Worm (Caenorhabditis elegans) whole organism, L3 larva: Measurements from ENCODE around the gene mtx-2.

Experiments used
- R02D3.7 ChIP-seq: fragments of 150-350 bp; optimal IDR thresholded peaks from 2 replicates; lab custom pipeline; 2014; ENCODE audit warnings: missing biosample characterization, missing genetic modification characterization
- ZK546.5 ChIP-seq: sonication (generic microtip); optimal IDR thresholded peaks from 2 replicates; lab custom pipeline; 2017; ENCODE audit warnings: missing biosample characterization, missing genetic modification characterization
- aly-2 ChIP-seq: fragments of 150-350 bp; optimal IDR thresholded peaks from 2 replicates; lab custom pipeline; 2014; ENCODE audit warnings: missing biosample characterization, missing genetic modification characterization
- ama-1 ChIP-seq: fragments of 150-350 bp; optimal IDR thresholded peaks from 2 replicates; lab custom pipeline; 2018
- ceh-28 ChIP-seq: fragments of 150-350 bp; optimal IDR thresholded peaks from 2 replicates; lab custom pipeline; 2014; ENCODE audit warnings: missing biosample characterization, missing genetic modification reagents, missing genetic modification characterization
- ceh-9 ChIP-seq: sonication (generic microtip); optimal IDR thresholded peaks from 2 replicates; lab custom pipeline; 2018; ENCODE audit warnings: missing biosample characterization, missing genetic modification characterization
- daf-12 ChIP-seq: fragments of 150-350 bp; optimal IDR thresholded peaks from 2 replicates; lab custom pipeline; 2014; ENCODE audit warnings: missing biosample characterization, missing genetic modification reagents, missing genetic modification characterization
- egl-5 ChIP-seq: fragments of 150-350 bp; optimal IDR thresholded peaks from 2 replicates; lab custom pipeline; 2017; ENCODE audit warnings: missing biosample characterization, missing genetic modification reagents, missing genetic modification characterization, inconsistent platforms
- elt-1 ChIP-seq: fragments of 150-350 bp; optimal IDR thresholded peaks from 2 replicates; lab custom pipeline; 2014; ENCODE audit warnings: missing biosample characterization, missing genetic modification characterization
- elt-2 ChIP-seq: sonication (generic microtip); optimal IDR thresholded peaks from 2 replicates; lab custom pipeline; 2016; ENCODE audit warnings: missing genetic modification reagents, mild to moderate bottlenecking, missing genetic modification characterization, missing compliant biosample characterization
- elt-3 ChIP-seq, 3 experiments: fragments of 150-350 bp in 1 of 3; sonication (generic microtip) in 2 of 3; optimal IDR thresholded peaks; 2 replicates in 2 of 3; 4 replicates in 1 of 3; lab custom pipeline; 2014 to 2017; ENCODE audit warnings: missing biosample characterization in 3 of 3, missing genetic modification characterization in 3 of 3
- eor-1 ChIP-seq, 2 experiments: fragments of 150-350 bp; optimal IDR thresholded peaks; 2 replicates each; lab custom pipeline; 2014 to 2018; ENCODE audit warnings: missing biosample characterization in 2 of 2, missing genetic modification characterization in 2 of 2
- fkh-10 ChIP-seq: sonication (generic microtip); optimal IDR thresholded peaks from 2 replicates; lab custom pipeline; 2017; ENCODE audit warnings: missing biosample characterization, missing genetic modification reagents, missing genetic modification characterization
- fkh-2 ChIP-seq: fragments of 150-350 bp; optimal IDR thresholded peaks from 2 replicates; lab custom pipeline; 2014; ENCODE audit warnings: missing biosample characterization, missing genetic modification reagents, missing genetic modification characterization
- fos-1 ChIP-seq: fragments of 150-350 bp; optimal IDR thresholded peaks from 2 replicates; lab custom pipeline; 2014; ENCODE audit warnings: missing biosample characterization, missing genetic modification characterization
- hmg-11 ChIP-seq: sonication (generic microtip); optimal IDR thresholded peaks from 2 replicates; lab custom pipeline; 2016; ENCODE audit warnings: missing genetic modification characterization, missing compliant biosample characterization
- jun-1 ChIP-seq: fragments of 150-350 bp; optimal IDR thresholded peaks from 2 replicates; lab custom pipeline; 2014; ENCODE audit warnings: missing biosample characterization, missing genetic modification reagents, missing genetic modification characterization
- lin-15B ChIP-seq: fragments of 150-350 bp; optimal IDR thresholded peaks from 2 replicates; lab custom pipeline; 2014; ENCODE audit warnings: missing biosample characterization, missing genetic modification characterization
- lin-39 ChIP-seq: fragments of 150-350 bp; optimal IDR thresholded peaks from 2 replicates; lab custom pipeline; 2018; ENCODE audit warnings: missing biosample characterization, missing genetic modification reagents, missing genetic modification characterization
- mdl-1 ChIP-seq: fragments of 150-350 bp; optimal IDR thresholded peaks from 2 replicates; lab custom pipeline; 2014; ENCODE audit warnings: missing biosample characterization, missing genetic modification characterization
- mml-1 ChIP-seq: fragments of 150-350 bp; sonication (generic microtip); optimal IDR thresholded peaks from 3 replicates; lab custom pipeline; 2014; ENCODE audit warnings: missing biosample characterization, missing genetic modification characterization
- nfya-1 ChIP-seq: sonication (generic microtip); optimal IDR thresholded peaks from 2 replicates; lab custom pipeline; 2017; ENCODE audit warnings: missing genetic modification characterization, mild to moderate bottlenecking, missing compliant biosample characterization, antibody characterized with exemption, moderate library complexity; ENCODE audit not compliant: insufficient read depth
- nhr-11 ChIP-seq: fragments of 150-350 bp; optimal IDR thresholded peaks from 2 replicates; lab custom pipeline; 2014; ENCODE audit warnings: missing biosample characterization, missing genetic modification characterization
- nhr-12 ChIP-seq: fragments of 150-350 bp; optimal IDR thresholded peaks from 2 replicates; lab custom pipeline; 2014; ENCODE audit warnings: missing biosample characterization, missing genetic modification characterization
- nhr-23 ChIP-seq: fragments of 150-350 bp; optimal IDR thresholded peaks from 2 replicates; lab custom pipeline; 2014; ENCODE audit warnings: missing biosample characterization, missing genetic modification reagents, missing genetic modification characterization
- nhr-237 ChIP-seq: fragments of 150-350 bp; optimal IDR thresholded peaks from 2 replicates; lab custom pipeline; 2014; ENCODE audit warnings: missing biosample characterization, missing genetic modification characterization
- nhr-25 ChIP-seq: sonication (generic microtip); optimal IDR thresholded peaks from 2 replicates; lab custom pipeline; 2017; ENCODE audit warnings: missing biosample characterization, missing genetic modification characterization
- nhr-28 ChIP-seq: fragments of 150-350 bp; optimal IDR thresholded peaks from 2 replicates; lab custom pipeline; 2014; ENCODE audit warnings: missing biosample characterization, missing genetic modification characterization
- nhr-43 ChIP-seq: sonication (generic microtip); optimal IDR thresholded peaks from 2 replicates; lab custom pipeline; 2016; ENCODE audit warnings: mild to moderate bottlenecking, missing genetic modification characterization, missing compliant biosample characterization; ENCODE audit not compliant: poor library complexity, severe bottlenecking
- nhr-67 ChIP-seq: fragments of 150-350 bp; optimal IDR thresholded peaks from 2 replicates; lab custom pipeline; 2014; ENCODE audit warnings: missing biosample characterization, missing genetic modification characterization
- nhr-77 ChIP-seq: fragments of 150-350 bp; optimal IDR thresholded peaks from 2 replicates; lab custom pipeline; 2014; ENCODE audit warnings: missing biosample characterization, missing genetic modification characterization
- pha-4 ChIP-seq: fragments of 150-350 bp; optimal IDR thresholded peaks from 2 replicates; lab custom pipeline; 2014; ENCODE audit warnings: missing biosample characterization, missing genetic modification reagents, missing genetic modification characterization
- pqm-1 ChIP-seq: fragments of 150-350 bp; optimal IDR thresholded peaks from 2 replicates; lab custom pipeline; 2017; ENCODE audit warnings: missing biosample characterization, missing genetic modification characterization, inconsistent platforms
- sea-2 ChIP-seq: fragments of 150-350 bp; sonication (generic microtip); optimal IDR thresholded peaks from 4 replicates; lab custom pipeline; 2014; ENCODE audit warnings: missing biosample characterization, missing genetic modification reagents, missing genetic modification characterization
- skn-1 ChIP-seq: fragments of 150-350 bp; optimal IDR thresholded peaks from 2 replicates; lab custom pipeline; 2014; ENCODE audit warnings: missing biosample characterization, missing genetic modification characterization
- snpc-4 ChIP-seq: fragments of 150-350 bp; optimal IDR thresholded peaks from 2 replicates; lab custom pipeline; 2014; ENCODE audit warnings: missing biosample characterization, missing genetic modification characterization
- tbx-2 ChIP-seq: sonication (generic microtip); optimal IDR thresholded peaks from 2 replicates; lab custom pipeline; 2016; ENCODE audit warnings: mild to moderate bottlenecking, missing genetic modification characterization, missing compliant biosample characterization
- unc-39 ChIP-seq: sonication (generic microtip); optimal IDR thresholded peaks from 4 replicates; lab custom pipeline; 2017; ENCODE audit warnings: missing biosample characterization, missing genetic modification characterization
- unc-62 ChIP-seq: fragments of 150-350 bp; sonication (generic microtip); optimal IDR thresholded peaks from 4 replicates; lab custom pipeline; 2014; ENCODE audit warnings: missing biosample characterization, missing genetic modification reagents, missing genetic modification characterization
- zag-1 ChIP-seq: fragments of 150-350 bp; optimal IDR thresholded peaks from 2 replicates; lab custom pipeline; 2014; ENCODE audit warnings: missing biosample characterization, missing genetic modification characterization
- ztf-11 ChIP-seq: fragments of 150-350 bp; optimal IDR thresholded peaks from 2 replicates; lab custom pipeline; 2014; ENCODE audit warnings: missing biosample characterization, missing genetic modification characterization
- ztf-4 ChIP-seq: fragments of 150-350 bp; optimal IDR thresholded peaks from 2 replicates; lab custom pipeline; 2014; ENCODE audit warnings: missing biosample characterization, missing genetic modification characterization

mtx-2 gene

ce11 chrIII:7767415-7767814, 4.0 kb upstream of the mtx-2 start, which contains the start of gene ZK686.5:
Gene ZK686.5 (minus strand): TSS chrIII:7767515.
- TF ChIP-seq sea-2 (GFP tag; lab: Kevin White, UChicago) (no peak), elt-2 (no peak), ztf-11 (no peak), lin-15B (no peak), snpc-4 (tag; lab: Kevin White, UChicago) (no peak), nhr-77 (tag; lab: Kevin White, UChicago) (no peak), tbx-2 (tag; lab: Kevin White, UChicago) (no peak)

DNA sequence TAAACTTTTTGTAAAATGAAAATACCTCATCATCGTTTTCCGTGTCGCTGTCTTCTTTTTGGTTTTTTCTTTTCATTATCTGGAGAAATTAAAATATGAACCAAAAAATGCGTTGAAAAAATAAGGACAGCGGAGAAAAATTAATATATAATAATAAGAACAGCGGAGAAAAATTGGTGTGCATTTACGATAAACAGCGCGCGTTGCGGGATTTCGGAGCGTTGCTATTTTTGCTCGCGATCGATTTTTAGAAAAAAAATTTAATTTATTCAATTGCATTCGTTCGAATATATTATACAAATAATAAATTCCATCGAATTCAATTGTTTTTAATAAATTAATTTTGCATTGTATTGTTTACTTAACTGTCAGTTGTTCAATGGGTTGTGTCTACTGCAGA, 2.6 kb upstream of the mtx-2 start, which contains the start of gene ZK686.2:
ZK686.2 (minus strand) TSS at position 79 of the 400 bp plus-strand sequence.
- TF ChIP-seq nhr-11 (tag; lab: Kevin White, UChicago), result no peak
- no peak for TF ChIP-seq ama-1 (lab: Kevin White, UChicago)
- TF ChIP-seq aly-2 (tag; lab: Kevin White, UChicago), result no peak
- TF ChIP-seq R02D3.7 (tag; lab: Kevin White, UChicago), result peak; percentile 93
- no peak for TF ChIP-seq fos-1 (tag; lab: Kevin White, UChicago)
- no peak for TF ChIP-seq eor-1 (tag; optimal IDR thresholded peaks at IDR 0.05; lab: Kevin White, UChicago)
- TF ChIP-seq jun-1 (tag; lab: Kevin White, UChicago), result no peak
- TF ChIP-seq mdl-1 (tag; lab: Kevin White, UChicago), result no peak
- no peak for TF ChIP-seq ZK546.5 (tag; lab: Kevin White, UChicago)
- no peak for TF ChIP-seq skn-1 (tag; lab: Kevin White, UChicago)
- TF ChIP-seq unc-39 (tag; lab: Kevin White, UChicago), result no peak
- no peak for TF ChIP-seq nhr-12 (tag; lab: Kevin White, UChicago)
- TF ChIP-seq ztf-4 (tag; lab: Kevin White, UChicago), result no peak
- TF ChIP-seq fkh-2 (tag; lab: Kevin White, UChicago), result no peak
- TF ChIP-seq nhr-67 (tag; lab: Kevin White, UChicago), result no peak
- peak; percentile 58 for TF ChIP-seq nfya-1
- TF ChIP-seq elt-1 (tag; lab: Kevin White, UChicago), result no peak
- no peak for TF ChIP-seq hmg-11
- no peak for TF ChIP-seq elt-2
- TF ChIP-seq tbx-2 (tag; lab: Kevin White, UChicago), result no peak
- TF ChIP-seq nhr-28 (tag; lab: Kevin White, UChicago), result no peak
- TF ChIP-seq ceh-28 (tag; lab: Kevin White, UChicago), result peak; percentile 55
- no peak for TF ChIP-seq sea-2 (GFP tag; lab: Kevin White, UChicago)
- no peak for TF ChIP-seq elt-3 (tag; optimal IDR thresholded peaks at IDR 0.05; lab: Kevin White, UChicago)
- TF ChIP-seq ceh-9 (tag; lab: Kevin White, UChicago), result no peak
- TF ChIP-seq pqm-1 (tag; lab: Kevin White, UChicago), result no peak
- no peak for TF ChIP-seq daf-12 (tag; lab: Kevin White, UChicago)
- no peak for TF ChIP-seq snpc-4 (tag; lab: Kevin White, UChicago)
- TF ChIP-seq zag-1 (tag; lab: Kevin White, UChicago), result no peak
- TF ChIP-seq fkh-10 (GFP tag; lab: Kevin White, UChicago), result no peak
- TF ChIP-seq egl-5 (tag; lab: Kevin White, UChicago), result no peak
- TF ChIP-seq lin-39 (tag; lab: Kevin White, UChicago), result no peak
- TF ChIP-seq unc-62 (GFP tag; lab: Kevin White, UChicago), result no peak
- no peak for TF ChIP-seq nhr-25 (tag; lab: Kevin White, UChicago)
- peak; percentile 44 for TF ChIP-seq nhr-23
- TF ChIP-seq nhr-43 (tag; lab: Kevin White, UChicago), result no peak
- no peak for TF ChIP-seq mml-1
- TF ChIP-seq nhr-237 (tag; lab: Kevin White, UChicago), result no peak
- peak; percentile 35 for TF ChIP-seq lin-15B
- peak; percentile 69 for TF ChIP-seq pha-4 (tag; lab: Kevin White, UChicago)

DNA sequence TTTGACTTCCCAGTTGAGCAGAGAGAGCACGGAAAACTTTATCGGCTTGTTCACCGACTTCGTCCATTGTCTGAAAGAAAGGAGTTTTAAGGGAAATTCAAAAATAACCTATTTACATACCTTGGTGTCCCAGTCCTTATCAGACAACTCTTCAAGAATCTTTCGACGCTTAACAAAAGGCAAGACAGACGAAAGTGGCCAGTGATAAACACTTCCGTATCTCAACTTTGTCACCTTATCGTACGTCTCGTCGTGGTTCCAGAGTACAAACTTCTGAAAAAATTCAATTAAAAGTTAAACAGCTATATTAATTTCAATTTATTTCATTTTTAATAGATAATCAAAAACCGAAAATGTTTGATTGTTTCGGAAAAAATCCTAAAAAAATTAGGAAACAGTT, 1.2 kb downstream of the mtx-2 start:
- TF ChIP-seq elt-2 (peak; percentile 89), pqm-1 (tag; lab: Kevin White, UChicago) (peak; percentile 56), nhr-67 (tag; lab: Kevin White, UChicago) (no peak)
